Worm (Caenorhabditis elegans): ENCODE data around the gene Y54G2A.11.
"Not testable (repeated sequence)": the region's sequence is repeated elsewhere in the genome, so short reads cannot be mapped to it uniquely, and the experiment has no call there.

The Y54G2A.11 gene

DNA sequence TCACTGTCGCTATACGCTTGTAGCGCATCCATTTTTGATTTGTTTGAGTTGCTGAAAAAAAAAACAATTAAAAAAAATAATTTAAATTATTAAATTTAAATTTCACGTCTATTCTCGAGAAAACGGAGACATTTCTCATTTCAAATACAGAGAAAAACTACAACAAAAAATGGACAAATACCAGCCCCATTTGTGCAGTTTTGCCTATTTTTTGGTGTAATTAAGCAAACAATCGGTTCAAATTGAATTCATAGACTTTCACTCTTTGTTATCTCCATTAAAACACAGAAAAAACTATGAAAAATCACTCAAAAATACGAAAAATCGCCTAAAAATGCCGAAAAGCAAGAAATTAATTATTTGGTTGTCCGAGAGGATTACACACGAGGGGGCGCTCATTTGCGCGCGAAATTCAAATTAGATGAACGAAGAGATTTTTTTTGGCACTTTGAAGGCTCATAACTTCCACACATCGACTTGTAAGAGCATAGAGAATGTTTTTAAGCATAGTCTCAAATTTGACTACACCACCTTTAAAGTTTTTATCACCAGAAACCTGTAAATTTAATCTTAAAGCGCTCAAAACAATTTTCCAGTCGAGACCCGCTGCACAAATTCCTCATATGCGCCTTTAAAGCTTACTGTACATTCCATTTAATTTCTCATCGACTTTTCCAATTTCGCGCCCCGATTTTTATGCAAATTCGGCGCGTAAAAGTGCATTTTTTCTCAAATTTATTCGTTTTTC lies 11.4 kb upstream of the Y54G2A.11 start, which contains the start of gene Y54G2A.12:
Gene Y54G2A.12, minus strand, starts transcription at position 51 of the 748 bp plus-strand sequence.
- no peak for TF ChIP-seq snpc-4 (tag; optimal IDR thresholded peaks at IDR 0.05)
- peak; percentile 61 for TF ChIP-seq F49E8.2 (tag; optimal IDR thresholded peaks at IDR 0.05; ENCODE audit: borderline replicate concordance)
- TF ChIP-seq Y48G9A.11 (GFP tag; IDR thresholded peaks at IDR 0.05): 0 out of 2 replicates have a peak, but pooled peaks have one; percentile 46
- TF ChIP-seq skn-1 (tag; optimal IDR thresholded peaks at IDR 0.05): no peak

ce11 chrIV:2777841-2778240 lies 6.2 kb upstream of the Y54G2A.11 start, which contains the start of gene Y54G2A.72:
Gene Y54G2A.72 (plus strand): TSS chrIV:2778141.
- not testable (repeated sequence) for TF ChIP-seq zip-2 (tag; optimal IDR thresholded peaks at IDR 0.05); F49E8.2 (tag; optimal IDR thresholded peaks at IDR 0.05; ENCODE audit: borderline replicate concordance); ctbp-1 (GFP tag; IDR thresholded peaks at IDR 0.05)

- TF ChIP-seq ctbp-1 (GFP tag; IDR thresholded peaks at IDR 0.05) (no peak), egl-27 (tag; optimal IDR thresholded peaks at IDR 0.05) (no peak), hlh-11 (tag; optimal IDR thresholded peaks at IDR 0.05) (no peak), nhr-11 (tag; optimal IDR thresholded peaks at IDR 0.05) (no peak), fkh-10 (GFP tag; optimal IDR thresholded peaks at IDR 0.05) (no peak), lin-1 (GFP tag; IDR thresholded peaks at IDR 0.05) (no peak), lim-7 (GFP tag; IDR thresholded peaks at IDR 0.05) (no peak), madf-9 (GFP tag; conservative IDR thresholded peaks at IDR 0.05) (no peak), Y105C5A.15 (GFP tag; IDR thresholded peaks at IDR 0.05) (no peak), unc-39 (tag; optimal IDR thresholded peaks at IDR 0.05) (no peak), D1046.2 (GFP tag; IDR thresholded peaks at IDR 0.05) (no peak)
Measured at ce11 chrIV:2776733-2777132, 5.1 kb upstream of the Y54G2A.11 start.

DNA sequence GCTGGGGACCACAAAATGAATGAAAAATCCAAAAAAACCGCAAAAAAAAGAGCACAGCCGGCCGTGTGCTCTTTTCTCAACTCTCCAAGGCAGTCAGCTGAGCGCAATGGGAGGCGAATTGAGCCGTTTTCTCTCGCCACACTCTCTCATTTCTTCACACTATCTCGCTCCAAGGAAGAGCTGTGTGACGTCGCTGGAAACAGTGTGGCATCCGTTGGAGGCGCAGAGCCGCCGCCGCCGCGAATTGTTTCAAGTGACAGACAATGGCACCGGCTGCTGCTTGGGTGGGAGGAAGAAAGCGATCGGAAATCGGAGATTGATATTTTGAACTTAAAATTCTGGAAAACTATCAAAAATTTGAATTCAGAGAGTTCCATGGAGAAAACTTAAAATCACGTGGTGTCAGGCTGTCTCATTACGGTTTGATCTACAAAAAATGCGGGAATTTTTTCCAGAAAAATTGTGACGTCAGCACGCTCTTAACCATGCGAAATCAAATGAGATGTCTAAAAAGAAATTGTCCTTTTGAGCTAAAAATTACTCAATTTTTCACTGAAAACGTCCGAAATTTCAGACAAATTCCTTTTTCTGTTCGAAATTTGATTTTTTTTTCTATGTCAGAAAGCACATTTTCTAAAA lies 4.5 kb upstream of the Y54G2A.11 start:
- no peak for TF ChIP-seq aly-2 (tag; optimal IDR thresholded peaks at IDR 0.05)
- peak in 1 of 2 experiments; percentile 0 for TF ChIP-seq daf-16 (GFP tag; optimal IDR thresholded peaks at IDR 0.05)
- TF ChIP-seq daf-16 (tag; optimal IDR thresholded peaks at IDR 0.05): no peak
- peak; percentile 45 for TF ChIP-seq rbr-2 (tag; optimal IDR thresholded peaks at IDR 0.05)
- TF ChIP-seq tra-1 (GFP tag; IDR thresholded peaks at IDR 0.05): peak; percentile 52; the same call in 1 of the 2 replicates
- no peak for TF ChIP-seq jun-1 (tag; optimal IDR thresholded peaks at IDR 0.05)
- TF ChIP-seq nhr-41 (GFP tag; IDR thresholded peaks at IDR 0.05): no peak
- TF ChIP-seq set-16 (GFP tag; IDR thresholded peaks at IDR 0.05): peak; percentile 80
- TF ChIP-seq nhr-42 (GFP tag; IDR thresholded peaks at IDR 0.05): no peak
- no peak for TF ChIP-seq ceh-82 (tag; optimal IDR thresholded peaks at IDR 0.05)
- TF ChIP-seq gei-8 (GFP tag; optimal IDR thresholded peaks at IDR 0.05): no peak
- no peak for TF ChIP-seq mxl-2 (GFP tag; conservative IDR thresholded peaks at IDR 0.05)
- TF ChIP-seq ceh-44 (GFP tag; IDR thresholded peaks at IDR 0.05): no peak
- TF ChIP-seq dmd-8 (GFP tag; IDR thresholded peaks at IDR 0.05): no peak
- TF ChIP-seq ceh-32 (tag; optimal IDR thresholded peaks at IDR 0.05; ENCODE audit: poor library complexity): no peak
- no peak for TF ChIP-seq dmd-9 (GFP tag; IDR thresholded peaks at IDR 0.05)
- no peak for TF ChIP-seq daf-12 (tag; optimal IDR thresholded peaks at IDR 0.05)
- no peak for TF ChIP-seq lsy-2 (tag; optimal IDR thresholded peaks at IDR 0.05)
- TF ChIP-seq nhr-6 (tag; optimal IDR thresholded peaks at IDR 0.05): no peak
- TF ChIP-seq hlh-11 (tag; optimal IDR thresholded peaks at IDR 0.05): peak; percentile 89
- TF ChIP-seq nhr-237 (tag; optimal IDR thresholded peaks at IDR 0.05): no peak
- TF ChIP-seq pqm-1 (tag; optimal IDR thresholded peaks at IDR 0.05): no peak
- TF ChIP-seq ctbp-1 (GFP tag; IDR thresholded peaks at IDR 0.05): peak; percentile 58; the same call in 1 of the 2 replicates
- TF ChIP-seq hlh-30 (tag; optimal IDR thresholded peaks at IDR 0.05; ENCODE audit: insufficient read depth): peak; percentile 78
- no peak for TF ChIP-seq ZK546.5 (tag; optimal IDR thresholded peaks at IDR 0.05)
- peak; percentile 22 for TF ChIP-seq nhr-11 (tag; optimal IDR thresholded peaks at IDR 0.05)
- TF ChIP-seq dmd-6 (GFP tag; IDR thresholded peaks at IDR 0.05): 0 out of 2 replicates have a peak, but pooled peaks have one; percentile 15
- TF ChIP-seq lin-13 (GFP tag; optimal IDR thresholded peaks at IDR 0.05): no peak
- TF ChIP-seq mep-1 (tag; optimal IDR thresholded peaks at IDR 0.05): peak; percentile 3
- TF ChIP-seq F49E8.2 (tag; optimal IDR thresholded peaks at IDR 0.05; ENCODE audit: borderline replicate concordance): no peak
- no peak for TF ChIP-seq zfp-3 (GFP tag; conservative IDR thresholded peaks at IDR 0.05)
- TF ChIP-seq nhr-76 (tag; optimal IDR thresholded peaks at IDR 0.05): no peak
